Fruit fly (Drosophila melanogaster) whole organism, embryonic: ENCODE data around the gene yellow-e2.
A peak's percentile ranks its signal among the peaks of the same experiment; 100 is the strongest.

Experiments used
- Abd-B ChIP-seq: fragments of 200-800 bp; sonication (Bioruptor generic); optimal IDR thresholded peaks from 2 replicates; lab custom pipeline; 2018; ENCODE audit warnings: missing biosample characterization, mild to moderate bottlenecking, missing genetic modification characterization, moderate library complexity
- Awh ChIP-seq: fragments of 200-800 bp; sonication (Bioruptor generic); IDR thresholded peaks from 2 replicates; pipeline ENCODE4, ENCODE4 v1.3.6; 2022; ENCODE audit warnings: missing biosample characterization, missing genetic modification characterization
- CG10654 ChIP-seq: fragments of 200-800 bp; sonication (Bioruptor generic); optimal IDR thresholded peaks from 2 replicates; lab custom pipeline; 2016; ENCODE audit warnings: missing biosample characterization, missing genetic modification characterization
- CG10979 ChIP-seq: fragments of 200-800 bp; sonication (Bioruptor generic); optimal IDR thresholded peaks from 2 replicates; lab custom pipeline; 2018; ENCODE audit warnings: missing biosample characterization, mild to moderate bottlenecking, missing genetic modification characterization, moderate library complexity
- CG11695 ChIP-seq: fragments of 200-800 bp; sonication (Bioruptor generic); IDR thresholded peaks from 3 replicates; pipeline ENCODE4 v1.3.6; 2022; ENCODE audit warnings: missing biosample characterization, missing genetic modification characterization
- CG12236 ChIP-seq: fragments of 200-800 bp; sonication (Bioruptor generic); optimal IDR thresholded peaks from 2 replicates; lab custom pipeline; 2016; ENCODE audit warnings: missing biosample characterization, missing genetic modification characterization
- CG13894 ChIP-seq: fragments of 200-800 bp; sonication (Bioruptor generic); optimal IDR thresholded peaks from 3 replicates; lab custom pipeline; 2018; ENCODE audit warnings: missing biosample characterization, mild to moderate bottlenecking, missing genetic modification characterization, moderate library complexity
- CG14014 ChIP-seq: fragments of 200-800 bp; sonication (Bioruptor generic); IDR thresholded peaks from 2 replicates; pipeline ENCODE4 v1.3.6; 2022; ENCODE audit warnings: missing biosample characterization, missing genetic modification characterization
- CG15073 ChIP-seq: fragments of 200-800 bp; sonication (Bioruptor generic); optimal IDR thresholded peaks from 2 replicates; lab custom pipeline; 2016; ENCODE audit warnings: missing biosample characterization, missing genetic modification characterization
- CG17328 ChIP-seq: fragments of 200-800 bp; sonication (Bioruptor generic); IDR thresholded peaks from 2 replicates; pipeline ENCODE4 v1.3.6; 2022; ENCODE audit warnings: missing biosample characterization, missing genetic modification characterization
- CG17385 ChIP-seq: fragments of 200-800 bp; sonication (Bioruptor generic); optimal IDR thresholded peaks from 3 replicates; lab custom pipeline; 2018; ENCODE audit warnings: missing biosample characterization, mild to moderate bottlenecking, missing genetic modification characterization
- CG18011 ChIP-seq: fragments of 200-800 bp; sonication (Bioruptor generic); optimal IDR thresholded peaks from 2 replicates; lab custom pipeline; 2017; ENCODE audit warnings: missing biosample characterization, missing genetic modification characterization, mild to moderate bottlenecking, moderate library complexity, missing genotype
- CG2712 ChIP-seq: fragments of 200-800 bp; optimal IDR thresholded peaks from 3 replicates; lab custom pipeline; 2019; ENCODE audit warnings: missing biosample characterization, mild to moderate bottlenecking, missing genetic modification characterization, moderate library complexity
- CG31388 ChIP-seq: fragments of 200-800 bp; sonication (Bioruptor generic); optimal IDR thresholded peaks from 2 replicates; lab custom pipeline; 2016; ENCODE audit warnings: missing biosample characterization, missing genetic modification characterization
- CG34376 ChIP-seq: fragments of 200-800 bp; sonication (Bioruptor generic); optimal IDR thresholded peaks from 2 replicates; lab custom pipeline; 2018; ENCODE audit warnings: missing biosample characterization, mild to moderate bottlenecking, missing genetic modification characterization
- CG34422 ChIP-seq: fragments of 200-800 bp; sonication (Bioruptor generic); IDR thresholded peaks from 3 replicates; pipeline ENCODE4 v1.3.6; 2022; ENCODE audit warnings: missing biosample characterization, missing genetic modification characterization
- CG3847 ChIP-seq: fragments of 200-800 bp; sonication (Bioruptor generic); IDR thresholded peaks from 2 replicates; pipeline ENCODE4 v1.3.6; 2022; ENCODE audit warnings: missing biosample characterization, missing genetic modification characterization
- CG4424 ChIP-seq: fragments of 200-800 bp; sonication (Bioruptor generic); optimal IDR thresholded peaks from 3 replicates; lab custom pipeline; 2016; ENCODE audit warnings: missing biosample characterization, missing genetic modification characterization
- CG6654 ChIP-seq: fragments of 200-800 bp; sonication (Bioruptor generic); optimal IDR thresholded peaks from 2 replicates; lab custom pipeline; 2017; ENCODE audit warnings: missing biosample characterization, mild to moderate bottlenecking, missing genetic modification characterization
- CG6689 ChIP-seq: fragments of 200-800 bp; sonication (Bioruptor generic); IDR thresholded peaks from 2 replicates; pipeline ENCODE4 v1.3.6; 2022; ENCODE audit warnings: missing biosample characterization, missing genetic modification characterization
- CG7357 ChIP-seq: fragments of 200-800 bp; sonication (Bioruptor generic); IDR thresholded peaks from 3 replicates; pipeline ENCODE4 v1.3.6; 2022; ENCODE audit warnings: missing biosample characterization, missing genetic modification characterization
- Dad ChIP-seq: fragments of 200-800 bp; sonication (Bioruptor generic); optimal IDR thresholded peaks from 3 replicates; lab custom pipeline; 2016; ENCODE audit warnings: missing biosample characterization, missing genetic modification characterization
- Dfd ChIP-seq, 2 experiments: fragments of >200 bp; optimal IDR thresholded peaks; 2 replicates each; lab custom pipeline; 2017; ENCODE audit warnings: missing biosample characterization in 2 of 2, missing genetic modification characterization in 2 of 2
- Dip2 ChIP-seq: fragments of 200-800 bp; sonication (Bioruptor generic); IDR thresholded peaks from 2 replicates; pipeline ENCODE4 v1.3.6; 2022; ENCODE audit warnings: missing biosample characterization, missing genetic modification characterization
- Doc2 ChIP-seq: fragments of 200-800 bp; sonication (Bioruptor generic); IDR thresholded peaks from 2 replicates; pipeline ENCODE4 v1.3.6; 2022; ENCODE audit warnings: missing biosample characterization, missing genetic modification characterization
- E2f2 ChIP-seq: fragments of 200-800 bp; sonication (Bioruptor generic); IDR thresholded peaks from 2 replicates; pipeline ENCODE4 v1.3.6; 2022; ENCODE audit warnings: missing biosample characterization, missing genetic modification characterization
- Eip74EF ChIP-seq, 2 experiments: fragments of 200-800 bp in 1 of 2; fragments of >200 bp in 1 of 2; sonication (Bioruptor generic) in 1 of 2; optimal IDR thresholded peaks; 2 replicates each; lab custom pipeline; 2017 to 2019; ENCODE audit warnings: missing biosample characterization in 2 of 2, missing genetic modification characterization in 2 of 2, mild to moderate bottlenecking in 1 of 2, moderate library complexity in 1 of 2
- Gug ChIP-seq: fragments of 200-800 bp; sonication (Bioruptor generic); IDR thresholded peaks from 4 replicates; pipeline ENCODE4 v1.3.6; 2022; ENCODE audit warnings: missing biosample characterization, missing genetic modification characterization
- HLH54F ChIP-seq: fragments of 200-800 bp; sonication (Bioruptor generic); optimal IDR thresholded peaks from 3 replicates; lab custom pipeline; 2016; ENCODE audit warnings: missing biosample characterization, missing genetic modification characterization
- Lim3 ChIP-seq: fragments of 200-800 bp; sonication (Bioruptor generic); IDR thresholded peaks from 2 replicates; pipeline ENCODE4 v1.3.6; 2022; ENCODE audit warnings: missing biosample characterization, missing genetic modification characterization
- NfI ChIP-seq: fragments of 200-800 bp; sonication (Bioruptor generic); optimal IDR thresholded peaks from 3 replicates; lab custom pipeline; 2018; ENCODE audit warnings: missing biosample characterization, mild to moderate bottlenecking, missing genetic modification characterization, moderate library complexity
- Opbp ChIP-seq: fragments of 200-800 bp; sonication (Bioruptor generic); IDR thresholded peaks from 3 replicates; pipeline ENCODE4 v1.3.6; 2022; ENCODE audit warnings: missing biosample characterization, missing genetic modification characterization; ENCODE audit not compliant: partially characterized antibody
- Side ChIP-seq: fragments of 200-800 bp; sonication (Bioruptor generic); optimal IDR thresholded peaks from 2 replicates; lab custom pipeline; 2016; ENCODE audit warnings: missing biosample characterization, missing genetic modification characterization
- Sry-β ChIP-seq: fragments of 200-800 bp; sonication (Bioruptor generic); optimal IDR thresholded peaks from 2 replicates; lab custom pipeline; 2018; ENCODE audit warnings: missing biosample characterization, mild to moderate bottlenecking, missing genetic modification characterization, moderate library complexity
- Vsx1 ChIP-seq: fragments of 200-800 bp; sonication (Bioruptor generic); optimal IDR thresholded peaks from 2 replicates; lab custom pipeline; 2017; ENCODE audit warnings: missing biosample characterization, mild to moderate bottlenecking, missing genetic modification characterization, missing genetic modification reagents
- Xbp1 ChIP-seq: fragments of 200-800 bp; sonication (Bioruptor generic); optimal IDR thresholded peaks from 3 replicates; lab custom pipeline; 2016; ENCODE audit warnings: missing biosample characterization, mild to moderate bottlenecking, missing genetic modification characterization
- YL-1 ChIP-seq: fragments of 200-800 bp; sonication (Bioruptor generic); optimal IDR thresholded peaks from 3 replicates; lab custom pipeline; 2017; ENCODE audit warnings: missing biosample characterization, mild to moderate bottlenecking, missing genetic modification characterization
- abd-A ChIP-seq: fragments of 200-800 bp; sonication (Bioruptor generic); optimal IDR thresholded peaks from 3 replicates; lab custom pipeline; 2019; ENCODE audit warnings: missing biosample characterization, mild to moderate bottlenecking, missing genetic modification characterization, moderate library complexity
- ap ChIP-seq: fragments of 200-800 bp; sonication (Bioruptor generic); IDR thresholded peaks from 2 replicates; pipeline ENCODE4 v1.3.6; 2022; ENCODE audit warnings: missing biosample characterization, missing genetic modification characterization
- cato ChIP-seq: fragments of 200-800 bp; sonication (Bioruptor generic); optimal IDR thresholded peaks from 2 replicates; lab custom pipeline; 2016; ENCODE audit warnings: missing biosample characterization, missing genetic modification characterization, borderline replicate concordance
- chinmo ChIP-seq: fragments of 200-800 bp; sonication (Bioruptor generic); IDR thresholded peaks from 4 replicates; pipeline ENCODE4 v1.3.6; 2022; ENCODE audit warnings: missing biosample characterization, missing genetic modification characterization; ENCODE audit not compliant: partially characterized antibody
- her ChIP-seq: fragments of 200-800 bp; sonication (Bioruptor generic); optimal IDR thresholded peaks from 2 replicates; lab custom pipeline; 2016; ENCODE audit warnings: missing biosample characterization, missing genetic modification characterization
- kah ChIP-seq: fragments of 200-800 bp; sonication (Bioruptor generic); optimal IDR thresholded peaks from 2 replicates; lab custom pipeline; 2018; ENCODE audit warnings: missing biosample characterization, mild to moderate bottlenecking, missing genetic modification characterization
- luna ChIP-seq: fragments of 200-800 bp; sonication (Bioruptor generic); optimal IDR thresholded peaks from 2 replicates; lab custom pipeline; 2016; ENCODE audit warnings: missing biosample characterization, missing genetic modification characterization
- oc ChIP-seq: fragments of 200-800 bp; sonication (Bioruptor generic); optimal IDR thresholded peaks from 2 replicates; lab custom pipeline; 2018; ENCODE audit warnings: missing biosample characterization, mild to moderate bottlenecking, missing genetic modification characterization, moderate library complexity
- pb ChIP-seq: fragments of 200-800 bp; sonication (Bioruptor generic); optimal IDR thresholded peaks from 3 replicates; lab custom pipeline; 2016; ENCODE audit warnings: missing biosample characterization, missing genetic modification characterization
- shn ChIP-seq: fragments of 200-800 bp; sonication (Bioruptor generic); optimal IDR thresholded peaks from 3 replicates; lab custom pipeline; 2016; ENCODE audit warnings: missing biosample characterization, missing genetic modification characterization
- sna ChIP-seq: fragments of 200-800 bp; sonication (Bioruptor generic); IDR thresholded peaks from 2 replicates; pipeline ENCODE4 v1.3.6; 2022; ENCODE audit warnings: missing biosample characterization, missing genetic modification characterization; ENCODE audit not compliant: partially characterized antibody
- zfh1 ChIP-seq: fragments of 200-800 bp; sonication (Bioruptor generic); IDR thresholded peaks from 3 replicates; pipeline ENCODE4 v1.3.6; 2022; ENCODE audit warnings: missing biosample characterization, missing genetic modification characterization

yellow-e2 gene

dm6 chr3R:13433623-13434022, 26.8 kb upstream of the yellow-e2 start (continued):
- peak; percentile 2 for TF ChIP-seq CG6654 (GFP tag; lab: Kevin White, UChicago)
- peak; percentile 63 for TF ChIP-seq ap (GFP tag; lab: Robert Waterston, UW)
- TF ChIP-seq Xbp1 (GFP tag; lab: Kevin White, UChicago): peak; percentile 77
- TF ChIP-seq CG14014 (GFP tag; lab: Robert Waterston, UW): peak; percentile 86
- TF ChIP-seq chinmo (GFP tag; lab: Robert Waterston, UW): no peak
- no peak for TF ChIP-seq CG7357 (GFP tag; lab: Robert Waterston, UW)
- peak; percentile 47 for TF ChIP-seq luna
- no peak for TF ChIP-seq Doc2 (GFP tag; lab: Robert Waterston, UW)
- peak; percentile 5 for TF ChIP-seq her (GFP tag; lab: Kevin White, UChicago)
- TF ChIP-seq YL-1 (GFP tag; lab: Kevin White, UChicago): peak; percentile 46
- TF ChIP-seq Dip2 (GFP tag; lab: Robert Waterston, UW): no peak
- peak; percentile 63 for TF ChIP-seq cato (GFP tag; lab: Kevin White, UChicago)
- TF ChIP-seq abd-A: no peak
- TF ChIP-seq Awh (GFP tag; lab: Robert Waterston, UW): peak; percentile 69
- TF ChIP-seq NfI (GFP tag; lab: Kevin White, UChicago): peak; percentile 89
- TF ChIP-seq CG3847 (GFP tag; lab: Robert Waterston, UW): peak; percentile 46; the same call in 1 of the 2 replicates
- TF ChIP-seq zfh1 (GFP tag; lab: Robert Waterston, UW): peak; percentile 62; the same call in 2 of the 3 replicates
- TF ChIP-seq CG17385 (GFP tag; lab: Kevin White, UChicago): peak; percentile 85
- peak; percentile 75 for TF ChIP-seq CG18011 (GFP tag; lab: Kevin White, UChicago)
- peak; percentile 64 for TF ChIP-seq CG10654
- TF ChIP-seq Lim3 (GFP tag; lab: Robert Waterston, UW): peak; percentile 29; the same call in 1 of the 2 replicates
- TF ChIP-seq Sry-β (GFP tag; lab: Kevin White, UChicago): no peak
- TF ChIP-seq Opbp (GFP tag; lab: Robert Waterston, UW): no peak
- TF ChIP-seq Vsx1: peak; percentile 75
- no peak for TF ChIP-seq CG13894 (tag; lab: Kevin White, UChicago)
- peak; percentile 86 for TF ChIP-seq CG11695
- TF ChIP-seq CG31388 (GFP tag; lab: Kevin White, UChicago): peak; percentile 42
- TF ChIP-seq CG12236 (GFP tag; lab: Kevin White, UChicago): peak; percentile 67
- TF ChIP-seq sna: no peak

dm6 chr3R:13428341-13429040, 21.7 kb upstream of the yellow-e2 start:
- TF ChIP-seq Abd-B (GFP tag; lab: Kevin White, UChicago) (peak; percentile 52), CG15073 (GFP tag; lab: Kevin White, UChicago) (no peak), CG17328 (GFP tag; lab: Robert Waterston, UW) (peak; percentile 71), ap (GFP tag; lab: Robert Waterston, UW) (peak; percentile 62), shn (GFP tag; lab: Kevin White, UChicago) (peak; percentile 25), zfh1 (GFP tag; lab: Robert Waterston, UW) (peak; percentile 81), CG6654 (GFP tag; lab: Kevin White, UChicago) (peak; percentile 54), CG4424 (peak; percentile 68), CG34376 (no peak), CG34422 (GFP tag; lab: Robert Waterston, UW) (peak; percentile 58; the same call in 2 of the 3 replicates), Dfd (GFP tag; optimal IDR thresholded peaks at IDR 0.05; lab: Kevin White, UChicago) (no peak), E2f2 (GFP tag; lab: Robert Waterston, UW) (peak; percentile 43; the same call in 1 of the 2 replicates), kah (peak; percentile 47), oc (tag; lab: Kevin White, UChicago) (peak; percentile 30), Side (GFP tag; lab: Kevin White, UChicago) (peak; percentile 46), pb (GFP tag; lab: Kevin White, UChicago) (no peak), HLH54F (peak; percentile 55), Gug (GFP tag; lab: Robert Waterston, UW) (peak; percentile 58; the same call in 2 of the 4 replicates), CG6689 (peak; percentile 71), CG2712 (tag; lab: Kevin White, UChicago) (peak; percentile 79), Eip74EF (GFP tag; optimal IDR thresholded peaks at IDR 0.05; lab: Kevin White, UChicago) (peak in 1 of 2 experiments; percentile 26), CG10979 (tag; lab: Kevin White, UChicago) (peak; percentile 81), Dad (GFP tag; lab: Kevin White, UChicago) (peak; percentile 27)
